Worm (Caenorhabditis elegans): ENCODE data around the gene cec-6.

The cec-6 gene

DNA sequence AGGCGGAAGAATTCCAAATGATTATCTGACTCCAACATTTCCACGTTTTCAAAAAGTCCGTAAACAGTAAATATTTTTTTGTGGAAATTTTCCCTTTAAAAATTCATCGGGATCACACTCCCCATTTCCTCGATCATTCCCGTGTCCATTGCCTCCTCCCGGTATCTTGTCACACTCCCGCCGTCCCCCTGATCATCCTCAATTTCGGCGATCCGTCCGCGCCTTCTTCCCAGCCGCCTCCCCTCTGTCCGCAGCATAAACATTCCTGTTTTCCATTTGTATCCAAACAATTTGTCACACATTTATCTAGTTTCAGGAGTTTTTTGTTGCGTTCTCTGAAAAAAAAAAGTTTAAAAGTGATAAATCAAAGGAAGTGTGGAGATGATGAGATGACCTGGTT, 48.3 kb downstream of the cec-6 start:
- TF ChIP-seq Y22D7AL.16 (tag; optimal IDR thresholded peaks at IDR 0.05) (no peak), ceh-9 (tag; optimal IDR thresholded peaks at IDR 0.05) (no peak), ceh-34 (tag; optimal IDR thresholded peaks at IDR 0.05) (no peak), elt-4 (tag; optimal IDR thresholded peaks at IDR 0.05) (no peak), ceh-14 (tag; optimal IDR thresholded peaks at IDR 0.05) (no peak), K02D7.2 (tag; optimal IDR thresholded peaks at IDR 0.05) (no peak), ttx-3 (tag; optimal IDR thresholded peaks at IDR 0.05) (no peak), ceh-30 (tag; optimal IDR thresholded peaks at IDR 0.05) (no peak), ahr-1 (tag; optimal IDR thresholded peaks at IDR 0.05) (no peak), sox-4 (tag; optimal IDR thresholded peaks at IDR 0.05) (no peak), pag-3 (tag; optimal IDR thresholded peaks at IDR 0.05; ENCODE audit: borderline replicate concordance) (no peak), pqm-1 (tag; optimal IDR thresholded peaks at IDR 0.05) (no peak), tbx-2 (tag; optimal IDR thresholded peaks at IDR 0.05) (no peak), ets-4 (tag; optimal IDR thresholded peaks at IDR 0.05) (no peak), pat-9 (tag; optimal IDR thresholded peaks at IDR 0.05) (no peak), ama-1 (optimal IDR thresholded peaks at IDR 0.05) (no peak), ceh-24 (tag; optimal IDR thresholded peaks at IDR 0.05) (no peak), madf-2 (tag; optimal IDR thresholded peaks at IDR 0.05) (no peak), hlh-8 (tag; optimal IDR thresholded peaks at IDR 0.05) (no peak), ceh-22 (tag; optimal IDR thresholded peaks at IDR 0.05) (no peak)

DNA sequence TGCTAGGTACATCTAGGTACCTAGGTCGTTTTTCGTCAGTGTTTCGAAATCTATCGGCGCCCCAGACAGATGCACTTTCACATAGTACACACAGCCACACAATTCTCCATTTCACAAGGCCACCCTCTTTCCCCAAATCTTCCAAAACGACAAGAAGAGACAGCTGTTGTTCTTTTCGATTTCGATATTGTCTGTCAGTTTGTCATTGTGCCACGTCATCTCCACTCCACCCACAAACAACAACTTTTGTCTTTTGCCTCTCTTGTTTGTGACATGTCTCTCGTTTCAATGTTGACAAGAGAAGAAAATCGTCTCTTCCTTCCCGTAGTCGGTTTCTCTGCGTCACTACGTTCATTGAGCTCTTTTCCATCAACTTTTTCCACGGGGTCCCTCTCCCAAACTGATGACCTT, 49.1 kb downstream of the cec-6 start:
- TF ChIP-seq unc-3 (GFP tag; conservative IDR thresholded peaks at IDR 0.05) (no peak), unc-3 (tag; optimal IDR thresholded peaks at IDR 0.05) (no peak), sox-2 (GFP tag; IDR thresholded peaks at IDR 0.05) (no peak), npax-4 (tag; optimal IDR thresholded peaks at IDR 0.05) (no peak), rnt-1 (tag; optimal IDR thresholded peaks at IDR 0.05) (peak; percentile 73), ceh-18 (tag; optimal IDR thresholded peaks at IDR 0.05) (peak; percentile 89), unc-55 (GFP tag; optimal IDR thresholded peaks at IDR 0.05) (peak; percentile 97), ceh-34 (tag; optimal IDR thresholded peaks at IDR 0.05) (peak; percentile 15)

ce11 chrIV:5595567-5595966, 50.9 kb downstream of the cec-6 start:
- TF ChIP-seq tbx-2 (tag; optimal IDR thresholded peaks at IDR 0.05) (no peak), odd-2 (tag; optimal IDR thresholded peaks at IDR 0.05) (no peak), zip-5 (tag; optimal IDR thresholded peaks at IDR 0.05) (no peak), ceh-2 (tag; optimal IDR thresholded peaks at IDR 0.05) (no peak), F13H6.1 (tag; optimal IDR thresholded peaks at IDR 0.05) (no peak)

All from whole organism, late embryonic.